Fruit fly (Drosophila melanogaster): Measurements from ENCODE around the gene pes.

dm6 chr2L:7938488-7938887 is 55.5 kb downstream of the pes start:
- TF ChIP-seq CG32121 (GFP tag; IDR thresholded peaks at IDR 0.05) (peak; percentile 76), CG17806 (tag; optimal IDR thresholded peaks at IDR 0.05) (no peak), fd96Ca (GFP tag; IDR thresholded peaks at IDR 0.05) (no peak), Ets98B (GFP tag; IDR thresholded peaks at IDR 0.05) (peak; percentile 39; the same call in 1 of the 2 replicates), CG34367 (tag; optimal IDR thresholded peaks at IDR 0.05) (no peak), CG13204 (GFP tag; optimal IDR thresholded peaks at IDR 0.05) (no peak), CG8159 (tag; optimal IDR thresholded peaks at IDR 0.05) (no peak), rn (GFP tag; IDR thresholded peaks at IDR 0.05) (no peak), Pif1A (GFP tag; optimal IDR thresholded peaks at IDR 0.05) (no peak), EcR (GFP tag; optimal IDR thresholded peaks at IDR 0.05) (no peak)
